Worm (Caenorhabditis elegans) whole organism, L4/young adult: Measurements from ENCODE around the gene idpb-3.
"Not testable (repeated sequence)": the region's sequence is repeated elsewhere in the genome, so short reads cannot be mapped to it uniquely, and the experiment has no call there.

Experiments
- W03F9.2 ChIP-seq: fragments of 150-350 bp; optimal IDR thresholded peaks from 2 replicates; lab custom pipeline; 2014; ENCODE audit warnings: missing biosample characterization, missing genetic modification characterization
- dao-5 ChIP-seq: sonication (generic microtip); optimal IDR thresholded peaks from 2 replicates; lab custom pipeline; 2016; ENCODE audit warnings: missing genotype, missing genetic modification characterization, moderate library complexity, missing compliant biosample characterization
- him-1 ChIP-seq: sonication (generic microtip); optimal IDR thresholded peaks from 2 replicates; lab custom pipeline; 2016; ENCODE audit warnings: missing genotype, missing genetic modification reagents, missing genetic modification characterization, missing compliant biosample characterization

The idpb-3 gene

ce11 chrII:5101701-5102100 is at the start of gene idpb-3, which contains the start of gene idpb-1:
TSS of gene idpb-3 (minus strand) at chrII:5101801.
TSS of gene idpb-1 (plus strand) at chrII:5101984.
- TF ChIP-seq W03F9.2 (tag; lab: Kevin White, UChicago), result no peak
- TF ChIP-seq dao-5 (tag; lab: Kevin White, UChicago), result no peak

DNA sequence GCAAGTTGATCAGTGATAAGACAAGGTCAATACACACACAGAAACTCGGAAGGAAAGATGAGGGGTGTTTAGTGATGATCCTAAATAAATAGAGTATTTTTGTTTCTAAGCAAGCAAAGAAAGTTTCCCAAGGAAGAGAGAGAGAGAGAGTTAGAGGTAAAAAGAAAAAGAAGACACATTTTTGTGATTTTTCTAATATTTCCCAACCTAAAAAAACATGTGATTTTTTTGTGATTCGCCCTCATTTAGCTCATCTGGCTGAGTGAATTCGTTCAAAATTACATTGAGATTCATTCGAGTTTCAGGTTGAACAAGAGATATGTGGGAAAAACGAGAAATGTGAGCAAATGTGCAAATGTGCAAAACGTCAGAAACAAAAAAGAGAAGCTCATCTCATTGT is 49.2 kb upstream of the idpb-3 start, which contains the start of gene srb-16:
srb-16 (minus strand) TSS at position 101 of the 400 bp plus-strand sequence.
- TF ChIP-seq him-1 (tag; lab: Kevin White, UChicago) (no peak), dao-5 (tag; lab: Kevin White, UChicago) (no peak), W03F9.2 (tag; lab: Kevin White, UChicago) (no peak)

- TF ChIP-seq him-1 (tag; lab: Kevin White, UChicago), result no peak
- TF ChIP-seq dao-5 (tag; lab: Kevin White, UChicago), result no peak
- no peak for TF ChIP-seq W03F9.2 (tag; lab: Kevin White, UChicago)
Observed at ce11 chrII:5148349-5148748, 46.7 kb upstream of the idpb-3 start, which contains the start of gene F58A6.5. TSS of gene F58A6.5 (minus strand) at chrII:5148449.

ce11 chrII:5142619-5143018 is 41.0 kb upstream of the idpb-3 start, which contains the start of gene F58A6.1:
TSS of gene F58A6.1 (plus strand) at chrII:5142919.
- TF ChIP-seq him-1 (tag; lab: Kevin White, UChicago), result no peak
- no peak for TF ChIP-seq dao-5 (tag; lab: Kevin White, UChicago)
- TF ChIP-seq W03F9.2 (tag; lab: Kevin White, UChicago), result no peak

DNA sequence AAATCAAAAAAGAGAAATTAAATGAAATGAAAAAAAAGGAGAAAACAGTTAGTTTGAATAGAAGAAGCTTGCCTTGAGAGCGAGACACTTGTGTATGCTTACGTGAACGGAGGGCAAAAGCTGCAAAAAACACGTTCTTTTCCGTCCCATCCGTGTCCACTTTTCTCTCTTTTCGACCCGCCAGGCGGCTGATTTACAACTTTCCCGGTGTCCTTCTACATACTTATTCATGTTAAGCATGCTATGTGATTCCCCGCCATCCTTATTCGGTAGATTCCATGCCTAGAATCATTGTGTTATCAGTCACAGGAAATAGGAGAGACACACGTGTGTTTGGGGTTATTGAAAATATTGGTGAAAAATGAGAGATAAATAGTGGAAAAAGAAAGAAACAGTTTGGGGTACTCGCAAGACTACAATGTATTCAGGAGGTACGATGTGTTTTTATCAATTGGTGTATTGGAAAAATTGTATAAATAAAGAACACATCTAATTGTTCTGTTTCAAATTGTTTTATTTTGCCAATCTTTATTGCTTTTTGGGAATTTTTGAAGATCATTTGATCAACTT is 40.4 kb upstream of the idpb-3 start, which contains the start of gene nas-29:
nas-29 (minus strand) TSS at position 92 of the 570 bp plus-strand sequence.
- TF ChIP-seq him-1 (tag; lab: Kevin White, UChicago), result no peak
- TF ChIP-seq W03F9.2 (tag; lab: Kevin White, UChicago), result peak; percentile 9
- no peak for TF ChIP-seq dao-5 (tag; lab: Kevin White, UChicago)

- TF ChIP-seq him-1 (tag; lab: Kevin White, UChicago) (no peak), dao-5 (tag; lab: Kevin White, UChicago) (no peak), W03F9.2 (tag; lab: Kevin White, UChicago) (no peak)
Observed at ce11 chrII:5136296-5136767, 34.7 kb upstream of the idpb-3 start, which contains the start of gene F58A6.2. TSS of gene F58A6.2 (plus strand) at chrII:5136717.

DNA sequence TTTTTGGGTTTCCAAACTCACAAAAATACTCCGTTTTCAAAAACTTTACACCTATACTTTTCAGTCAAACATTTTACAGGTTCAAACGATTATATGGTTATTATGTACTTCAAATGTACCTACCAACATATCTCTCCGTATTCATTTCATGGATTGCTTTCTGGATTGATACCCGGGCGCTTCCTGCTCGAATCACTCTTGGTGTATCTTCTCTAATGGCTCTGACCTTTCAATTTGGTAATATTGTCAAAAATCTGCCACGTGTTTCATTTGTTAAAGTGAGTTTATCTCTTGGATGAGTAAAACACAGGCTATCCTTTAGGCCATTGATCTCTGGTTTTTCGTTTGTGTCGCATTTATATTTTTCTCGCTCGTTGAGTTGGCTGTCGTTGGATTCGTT is 30.2 kb upstream of the idpb-3 start:
- TF ChIP-seq dao-5 (tag; lab: Kevin White, UChicago) (no peak), him-1 (tag; lab: Kevin White, UChicago) (no peak)

- no peak for TF ChIP-seq him-1 (tag; lab: Kevin White, UChicago)
- no peak for TF ChIP-seq dao-5 (tag; lab: Kevin White, UChicago)
- no peak for TF ChIP-seq W03F9.2 (tag; lab: Kevin White, UChicago)
Observed at ce11 chrII:5130081-5130480, 28.5 kb upstream of the idpb-3 start, which contains the start of gene lgc-56. TSS of gene lgc-56 (plus strand) at chrII:5130381.

DNA sequence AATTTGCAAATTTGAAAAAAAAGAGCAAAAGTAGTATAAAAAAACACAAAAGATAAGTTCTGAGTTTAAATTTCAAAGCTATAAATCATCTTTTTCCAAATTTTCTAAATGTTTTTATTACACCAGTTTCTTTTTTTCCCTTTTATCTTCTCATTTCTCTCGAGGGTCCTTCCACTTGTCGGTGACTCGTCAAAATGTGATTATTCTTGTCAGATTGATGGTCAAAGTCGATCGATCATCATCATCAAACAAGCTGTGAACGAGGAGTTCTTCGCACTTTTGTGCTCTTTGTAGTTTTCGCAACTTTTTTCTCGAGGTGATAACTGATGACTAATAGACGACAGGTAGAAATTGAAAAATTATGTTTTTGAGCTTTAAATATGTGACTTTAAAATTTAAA is 19.0 kb upstream of the idpb-3 start:
- TF ChIP-seq him-1 (tag; lab: Kevin White, UChicago) (no peak), dao-5 (tag; lab: Kevin White, UChicago) (no peak), W03F9.2 (tag; lab: Kevin White, UChicago) (no peak)

ce11 chrII:5115733-5116132 is 14.1 kb upstream of the idpb-3 start, which contains the start of gene srsy-1:
TSS of gene srsy-1 (plus strand) at chrII:5116033.
- TF ChIP-seq dao-5 (tag; lab: Kevin White, UChicago), result no peak
- TF ChIP-seq W03F9.2 (tag; lab: Kevin White, UChicago), result no peak
- TF ChIP-seq him-1 (tag; lab: Kevin White, UChicago), result no peak

- TF ChIP-seq him-1, dao-5, W03F9.2 (tag; lab: Kevin White, UChicago): not testable (repeated sequence)
Observed at ce11 chrII:5115235-5115634, 13.6 kb upstream of the idpb-3 start, which contains the start of gene msp-74. TSS of gene msp-74 (minus strand) at chrII:5115335.

DNA sequence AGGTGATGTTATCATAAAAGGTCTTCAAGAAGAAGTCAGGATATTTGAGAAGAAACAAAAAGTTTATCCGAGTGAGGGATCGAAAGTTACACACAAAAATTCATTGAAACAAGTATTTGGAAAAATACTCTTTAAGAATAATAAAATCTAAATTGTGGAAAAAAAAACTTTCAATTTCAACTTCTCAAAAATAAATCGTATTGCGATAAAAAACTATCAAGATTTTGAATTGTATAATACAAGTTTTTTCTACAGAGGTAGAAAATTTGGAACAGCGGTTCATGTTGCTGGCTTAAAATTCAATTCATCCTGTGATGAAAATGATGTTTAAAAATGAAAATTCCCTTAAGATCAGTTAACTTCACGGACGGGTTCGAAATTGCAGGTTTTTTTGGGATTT is 10.5 kb upstream of the idpb-3 start, which contains the start of gene F09C12.8:
F09C12.8 (plus strand) TSS at position 301 of the 400 bp plus-strand sequence.
- TF ChIP-seq dao-5 (tag; lab: Kevin White, UChicago), result no peak
- no peak for TF ChIP-seq him-1 (tag; lab: Kevin White, UChicago)
- TF ChIP-seq W03F9.2 (tag; lab: Kevin White, UChicago), result no peak

DNA sequence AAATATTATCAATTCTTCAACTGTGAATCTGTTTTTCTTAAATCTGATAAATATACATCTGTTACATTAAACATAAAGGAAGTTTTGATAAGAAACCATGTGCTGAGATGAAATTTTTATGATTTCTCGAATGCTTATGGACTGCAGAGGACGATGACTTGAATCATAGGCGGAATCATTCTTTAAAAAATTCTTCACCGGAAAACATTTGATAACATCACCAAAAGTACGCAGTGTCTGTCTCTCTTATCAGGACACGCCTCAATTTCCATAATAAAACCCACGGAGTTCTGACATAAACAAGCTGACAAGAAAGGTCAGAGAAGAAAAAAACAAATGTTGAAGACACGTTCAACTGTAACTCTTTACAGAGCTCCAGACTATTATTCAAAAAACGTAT is 8.1 kb upstream of the idpb-3 start, which contains the start of gene F09C12.2:
F09C12.2 (plus strand) TSS at position 320 of the 400 bp plus-strand sequence.
- TF ChIP-seq W03F9.2 (tag; lab: Kevin White, UChicago) (no peak), him-1 (tag; lab: Kevin White, UChicago) (no peak)
